Fruit fly (Drosophila melanogaster): ENCODE results near the gene CG11601.
A peak's percentile ranks its signal among the peaks of the same experiment; 100 is the strongest.

The CG11601 gene

dm6 chr2L:244559-244958 is 38.5 kb downstream of the CG11601 start:
- TF ChIP-seq CG9948 (tag; optimal IDR thresholded peaks at IDR 0.05): no peak
- TF ChIP-seq CG8159 (tag; optimal IDR thresholded peaks at IDR 0.05): no peak
- TF ChIP-seq fd96Ca (GFP tag; IDR thresholded peaks at IDR 0.05): no peak
- TF ChIP-seq Ets98B (GFP tag; IDR thresholded peaks at IDR 0.05): no peak

DNA sequence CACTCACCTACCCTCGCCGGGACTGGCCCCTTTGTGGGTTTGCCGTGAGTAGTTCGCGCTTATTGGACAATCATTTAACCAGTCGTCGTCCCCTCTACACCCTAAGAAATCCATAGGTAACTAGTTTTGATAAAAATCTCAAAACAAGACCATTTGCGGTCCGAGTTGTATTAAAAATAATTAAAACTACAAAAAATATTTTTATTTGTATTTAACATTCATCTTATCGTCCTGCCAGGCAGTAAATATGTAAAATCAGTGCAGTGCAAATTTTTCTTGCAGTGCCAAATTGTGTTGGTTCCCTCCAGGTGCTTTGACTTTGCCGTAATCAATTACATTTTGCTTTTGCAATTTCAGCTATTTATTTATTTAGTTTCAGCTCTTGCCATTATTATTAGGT is 39.2 kb downstream of the CG11601 start:
- TF ChIP-seq CG12605 (GFP tag; IDR thresholded peaks at IDR 0.05) (0 out of 2 replicates have a peak, but pooled peaks have one; percentile 22), CG8159 (tag; optimal IDR thresholded peaks at IDR 0.05) (no peak), CG10348 (GFP tag; IDR thresholded peaks at IDR 0.05) (no peak), CG4496 (GFP tag; IDR thresholded peaks at IDR 0.05) (peak; percentile 80), gl (tag; optimal IDR thresholded peaks at IDR 0.05) (no peak), rn (GFP tag; IDR thresholded peaks at IDR 0.05) (peak; percentile 56; the same call in 1 of the 2 replicates), CG34367 (tag; optimal IDR thresholded peaks at IDR 0.05) (no peak), CG32121 (GFP tag; IDR thresholded peaks at IDR 0.05) (peak; percentile 83), Snoo (tag; optimal IDR thresholded peaks at IDR 0.05) (no peak), fd96Ca (GFP tag; IDR thresholded peaks at IDR 0.05) (peak; percentile 85), Ets98B (GFP tag; IDR thresholded peaks at IDR 0.05) (peak; percentile 88), CG17806 (tag; optimal IDR thresholded peaks at IDR 0.05) (no peak)

dm6 chr2L:243123-243522 is 39.9 kb downstream of the CG11601 start:
- TF ChIP-seq CG13204 (GFP tag; optimal IDR thresholded peaks at IDR 0.05): no peak
- TF ChIP-seq CG4496 (GFP tag; IDR thresholded peaks at IDR 0.05): no peak
- TF ChIP-seq CG32121 (GFP tag; IDR thresholded peaks at IDR 0.05): no peak
- TF ChIP-seq Snoo (tag; optimal IDR thresholded peaks at IDR 0.05): no peak
- no peak for TF ChIP-seq CG8159 (tag; optimal IDR thresholded peaks at IDR 0.05)
- TF ChIP-seq CG12605 (GFP tag; IDR thresholded peaks at IDR 0.05): no peak
- no peak for TF ChIP-seq CG17806 (tag; optimal IDR thresholded peaks at IDR 0.05)
- no peak for TF ChIP-seq EcR (GFP tag; optimal IDR thresholded peaks at IDR 0.05)
- TF ChIP-seq Ets98B (GFP tag; IDR thresholded peaks at IDR 0.05): no peak
- TF ChIP-seq CG10348 (GFP tag; IDR thresholded peaks at IDR 0.05): no peak
- TF ChIP-seq CG34367 (tag; optimal IDR thresholded peaks at IDR 0.05): no peak
- TF ChIP-seq rn (GFP tag; IDR thresholded peaks at IDR 0.05): no peak
- TF ChIP-seq CG15710 (tag; optimal IDR thresholded peaks at IDR 0.05): no peak

dm6 chr2L:241415-241814 is 41.7 kb downstream of the CG11601 start:
- TF ChIP-seq rn (GFP tag; IDR thresholded peaks at IDR 0.05): no peak
- no peak for TF ChIP-seq gl (tag; optimal IDR thresholded peaks at IDR 0.05)
- TF ChIP-seq Pif1B (GFP tag; optimal IDR thresholded peaks at IDR 0.05): no peak

DNA sequence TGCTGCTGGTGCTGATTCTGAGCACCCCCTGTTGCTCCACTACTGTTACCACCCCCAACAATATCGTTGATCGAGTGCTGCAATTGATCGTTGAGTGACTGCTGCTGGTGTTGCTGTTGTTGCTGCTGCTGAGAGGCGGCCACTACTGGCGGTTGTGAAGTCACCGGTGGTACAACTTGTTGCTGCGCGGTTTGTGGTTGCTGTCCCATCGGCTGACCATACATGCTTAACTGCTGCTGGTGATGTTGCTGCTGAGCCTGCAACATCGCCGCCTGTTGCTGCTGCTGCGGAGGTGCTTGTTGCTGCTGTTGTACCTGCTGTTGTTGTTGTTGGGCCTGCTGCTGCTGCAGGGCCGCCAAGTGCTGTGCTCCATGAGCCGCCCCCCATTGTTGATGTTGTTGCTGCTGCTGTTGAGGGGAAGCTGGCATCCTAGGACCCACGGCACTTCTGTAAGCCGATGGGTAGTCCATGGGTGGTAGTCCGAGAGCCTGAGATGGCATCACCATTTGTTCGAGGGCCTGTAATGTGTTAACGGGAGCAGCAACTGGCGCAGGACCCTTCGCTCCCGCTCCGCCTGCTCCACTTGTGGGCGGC is 42.8 kb downstream of the CG11601 start:
- TF ChIP-seq gl (tag; optimal IDR thresholded peaks at IDR 0.05) (no peak), CG10348 (GFP tag; IDR thresholded peaks at IDR 0.05) (no peak), CG14655 (GFP tag; optimal IDR thresholded peaks at IDR 0.05) (no peak), CG8159 (tag; optimal IDR thresholded peaks at IDR 0.05) (no peak), Pif1A (GFP tag; optimal IDR thresholded peaks at IDR 0.05) (no peak), EcR (GFP tag; optimal IDR thresholded peaks at IDR 0.05) (no peak), D1 (tag; optimal IDR thresholded peaks at IDR 0.05) (no peak), Ets98B (GFP tag; IDR thresholded peaks at IDR 0.05) (no peak), fd96Ca (GFP tag; IDR thresholded peaks at IDR 0.05) (no peak), Pif1B (GFP tag; optimal IDR thresholded peaks at IDR 0.05) (no peak), CG15710 (tag; optimal IDR thresholded peaks at IDR 0.05) (no peak), CG13204 (GFP tag; optimal IDR thresholded peaks at IDR 0.05) (no peak)

dm6 chr2L:232187-232586 is 50.9 kb downstream of the CG11601 start, which contains the start of gene CG13693:
CG13693 (plus strand) TSS chr2L:232487.
- TF ChIP-seq CG13204 (GFP tag; optimal IDR thresholded peaks at IDR 0.05) (no peak), CG14655 (GFP tag; optimal IDR thresholded peaks at IDR 0.05) (no peak), CG34367 (tag; optimal IDR thresholded peaks at IDR 0.05) (no peak), CG8159 (tag; optimal IDR thresholded peaks at IDR 0.05) (no peak), CG10348 (GFP tag; IDR thresholded peaks at IDR 0.05) (no peak), CG9948 (tag; optimal IDR thresholded peaks at IDR 0.05) (no peak), D1 (tag; optimal IDR thresholded peaks at IDR 0.05) (no peak), fd96Ca (GFP tag; IDR thresholded peaks at IDR 0.05) (no peak), CG32121 (GFP tag; IDR thresholded peaks at IDR 0.05) (no peak), CG17806 (tag; optimal IDR thresholded peaks at IDR 0.05) (no peak), Snoo (tag; optimal IDR thresholded peaks at IDR 0.05) (no peak), EcR (GFP tag; optimal IDR thresholded peaks at IDR 0.05) (no peak), CG12605 (GFP tag; IDR thresholded peaks at IDR 0.05) (no peak), Pif1B (GFP tag; optimal IDR thresholded peaks at IDR 0.05) (no peak), CG4496 (GFP tag; IDR thresholded peaks at IDR 0.05) (no peak), rn (GFP tag; IDR thresholded peaks at IDR 0.05) (no peak), Pif1A (GFP tag; optimal IDR thresholded peaks at IDR 0.05) (no peak), gl (tag; optimal IDR thresholded peaks at IDR 0.05) (no peak), Ets98B (GFP tag; IDR thresholded peaks at IDR 0.05) (no peak)
